Worm (Caenorhabditis elegans): ENCODE data around the gene E02A10.3.

DNA sequence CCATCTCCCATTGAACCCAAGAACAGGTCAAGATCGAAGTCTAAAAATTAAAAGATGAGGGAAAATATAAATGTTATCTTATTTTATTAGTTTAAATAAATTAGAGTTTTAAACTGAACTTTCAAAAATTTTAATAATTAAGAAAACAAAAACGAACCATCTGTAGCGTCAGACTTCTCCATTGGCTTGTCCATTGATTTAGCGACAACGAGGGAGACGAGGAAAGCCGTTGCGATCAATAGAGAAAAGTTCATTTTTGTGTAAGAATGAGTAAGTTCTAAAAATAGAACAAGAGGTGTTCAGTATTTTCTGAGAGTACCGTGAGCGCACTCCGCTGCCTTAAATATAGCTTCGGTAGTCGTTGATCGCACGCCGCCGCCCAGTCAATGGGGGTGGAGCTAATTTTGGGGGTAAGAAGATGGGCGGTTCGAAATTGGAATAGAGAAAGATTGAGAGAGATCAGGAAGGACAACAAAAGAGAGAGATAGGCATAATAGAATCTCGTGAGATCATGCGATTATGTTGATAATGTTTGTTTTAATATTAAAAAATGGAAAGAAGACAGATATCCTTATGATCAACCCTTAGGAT is 29.3 kb upstream of the E02A10.3 start, which contains the start of gene F45D3.3:
- TF ChIP-seq pha-4 (tag; optimal IDR thresholded peaks at IDR 0.05) (no peak), zip-8 (tag; optimal IDR thresholded peaks at IDR 0.05) (no peak), elt-1 (tag; optimal IDR thresholded peaks at IDR 0.05; ENCODE audit: borderline replicate concordance, insufficient read depth) (no peak), unc-39 (tag; optimal IDR thresholded peaks at IDR 0.05) (no peak), cnd-1 (tag; optimal IDR thresholded peaks at IDR 0.05) (no peak), ceh-43 (GFP tag; optimal IDR thresholded peaks at IDR 0.05) (no peak), ham-2 (GFP tag; optimal IDR thresholded peaks at IDR 0.05) (no peak), blmp-1 (tag; optimal IDR thresholded peaks at IDR 0.05) (no peak), mep-1 (tag; optimal IDR thresholded peaks at IDR 0.05) (no peak), lin-13 (tag; optimal IDR thresholded peaks at IDR 0.05) (no peak), hlh-1 (tag; optimal IDR thresholded peaks at IDR 0.05) (no peak), nhr-237 (tag; optimal IDR thresholded peaks at IDR 0.05) (no peak), sptf-1 (tag; optimal IDR thresholded peaks at IDR 0.05) (no peak), ces-1 (GFP tag; optimal IDR thresholded peaks at IDR 0.05) (no peak)

All from whole organism, mixed stage, embryonic.